Fruit fly (Drosophila melanogaster) whole organism, embryonic: ENCODE results near the gene Lmpt.

Experiments
- Asciz ChIP-seq: fragments of 200-800 bp; sonication (Bioruptor generic); optimal IDR thresholded peaks from 2 replicates; lab custom pipeline; 2017; ENCODE audit warnings: missing biosample characterization, mild to moderate bottlenecking, missing genetic modification characterization, missing genetic modification reagents
- CG10209 ChIP-seq: fragments of 200-800 bp; sonication (Bioruptor generic); optimal IDR thresholded peaks from 3 replicates; lab custom pipeline; 2017; ENCODE audit warnings: missing biosample characterization, mild to moderate bottlenecking, missing genetic modification characterization, missing genetic modification reagents
- CG10431 ChIP-seq: fragments of 200-800 bp; sonication (Bioruptor generic); optimal IDR thresholded peaks from 3 replicates; lab custom pipeline; 2018; ENCODE audit warnings: missing biosample characterization, mild to moderate bottlenecking, missing genetic modification characterization
- CG10543 ChIP-seq: fragments of 200-800 bp; sonication (Bioruptor generic); optimal IDR thresholded peaks from 3 replicates; lab custom pipeline; 2017; ENCODE audit warnings: missing biosample characterization, mild to moderate bottlenecking, missing genetic modification characterization, moderate library complexity
- CG12219 ChIP-seq: fragments of 200-800 bp; sonication (Bioruptor generic); optimal IDR thresholded peaks from 3 replicates; lab custom pipeline; 2018; ENCODE audit warnings: missing biosample characterization, mild to moderate bottlenecking, missing genetic modification characterization
- CG13775 ChIP-seq: fragments of 200-800 bp; sonication (Bioruptor generic); optimal IDR thresholded peaks from 3 replicates; lab custom pipeline; 2017; ENCODE audit warnings: missing biosample characterization, mild to moderate bottlenecking, missing genetic modification characterization
- CG14860 ChIP-seq: fragments of 200-800 bp; sonication (Bioruptor generic); IDR thresholded peaks from 3 replicates; pipeline ENCODE4 v1.3.6; 2022; ENCODE audit warnings: missing biosample characterization, missing genetic modification characterization; ENCODE audit not compliant: partially characterized antibody
- CG15514 ChIP-seq: fragments of 200-800 bp; sonication (Bioruptor generic); optimal IDR thresholded peaks from 3 replicates; lab custom pipeline; 2017; ENCODE audit warnings: missing biosample characterization, missing genetic modification characterization, mild to moderate bottlenecking, moderate library complexity, missing genetic modification reagents
- CG15601 ChIP-seq: fragments of 200-800 bp; sonication (Bioruptor generic); optimal IDR thresholded peaks from 3 replicates; lab custom pipeline; 2019; ENCODE audit warnings: missing biosample characterization, mild to moderate bottlenecking, missing genetic modification characterization, moderate library complexity
- CG1647 ChIP-seq: fragments of 200-800 bp; sonication (Bioruptor generic); optimal IDR thresholded peaks from 3 replicates; lab custom pipeline; 2016; ENCODE audit warnings: missing biosample characterization, missing genetic modification characterization
- CG16813 ChIP-seq: fragments of 200-800 bp; sonication (Bioruptor generic); IDR thresholded peaks from 3 replicates; pipeline ENCODE4 v1.3.6; 2022; ENCODE audit warnings: missing biosample characterization, missing genetic modification characterization; ENCODE audit not compliant: partially characterized antibody
- CG1832 ChIP-seq: fragments of 200-800 bp; sonication (Bioruptor generic); optimal IDR thresholded peaks from 2 replicates; lab custom pipeline; 2017; ENCODE audit warnings: missing biosample characterization, mild to moderate bottlenecking, missing genetic modification characterization, inconsistent platforms
- CG33213 ChIP-seq: fragments of 200-800 bp; sonication (Bioruptor generic); optimal IDR thresholded peaks from 3 replicates; lab custom pipeline; 2016; ENCODE audit warnings: missing biosample characterization, missing genetic modification characterization
- CG4328 ChIP-seq: fragments of 200-800 bp; sonication (Bioruptor generic); optimal IDR thresholded peaks from 3 replicates; lab custom pipeline; 2017; ENCODE audit warnings: missing biosample characterization, missing genetic modification reagents, missing genetic modification characterization
- CG7839 ChIP-seq: fragments of 200-800 bp; sonication (Bioruptor generic); optimal IDR thresholded peaks from 3 replicates; lab custom pipeline; 2018; ENCODE audit warnings: missing biosample characterization, mild to moderate bottlenecking, missing genetic modification characterization, moderate library complexity
- Chrac-16 ChIP-seq: fragments of 200-800 bp; sonication (Bioruptor generic); optimal IDR thresholded peaks from 3 replicates; lab custom pipeline; 2016; ENCODE audit warnings: missing biosample characterization, missing genetic modification characterization
- Dfd ChIP-seq, 2 experiments: fragments of >200 bp; optimal IDR thresholded peaks; 2 replicates each; lab custom pipeline; 2017; ENCODE audit warnings: missing biosample characterization in 2 of 2, missing genetic modification characterization in 2 of 2
- E2f2 ChIP-seq: fragments of 200-800 bp; sonication (Bioruptor generic); IDR thresholded peaks from 2 replicates; pipeline ENCODE4 v1.3.6; 2022; ENCODE audit warnings: missing biosample characterization, missing genetic modification characterization
- Ets97D ChIP-seq: fragments of 200-800 bp; sonication (Bioruptor generic); optimal IDR thresholded peaks from 3 replicates; lab custom pipeline; 2016; ENCODE audit warnings: missing biosample characterization, missing genetic modification characterization
- Hr51 ChIP-seq, 2 experiments: fragments of 200-800 bp; sonication (Bioruptor generic); optimal IDR thresholded peaks; 2 replicates in 1 of 2; 3 replicates in 1 of 2; lab custom pipeline; 2016 to 2018; ENCODE audit warnings: missing biosample characterization in 2 of 2, missing genetic modification characterization in 2 of 2, mild to moderate bottlenecking in 1 of 2, moderate library complexity in 1 of 2
- Lhr ChIP-seq: fragments of 200-800 bp; sonication (Bioruptor generic); optimal IDR thresholded peaks from 3 replicates; lab custom pipeline; 2017; ENCODE audit warnings: mild to moderate bottlenecking, missing biosample characterization, missing genetic modification reagents, missing genetic modification characterization
- MBD-R2 ChIP-seq: fragments of 200-800 bp; sonication (Bioruptor generic); IDR thresholded peaks from 2 replicates; pipeline ENCODE4 v1.3.6; 2022; ENCODE audit warnings: missing biosample characterization, missing genetic modification characterization
- MESR4 ChIP-seq: fragments of 200-800 bp; sonication (Bioruptor generic); optimal IDR thresholded peaks from 2 replicates; lab custom pipeline; 2018; ENCODE audit warnings: missing biosample characterization, mild to moderate bottlenecking, missing genetic modification characterization, moderate library complexity
- Max ChIP-seq: fragments of 200-800 bp; sonication (Bioruptor generic); optimal IDR thresholded peaks from 2 replicates; lab custom pipeline; 2016; ENCODE audit warnings: missing biosample characterization, mild to moderate bottlenecking, missing genetic modification characterization
- Med ChIP-seq: fragments of 200-800 bp; sonication (Bioruptor generic); peaks from one replicate; lab custom pipeline; 2016; ENCODE audit warnings: missing biosample characterization, missing genetic modification characterization, mild to moderate bottlenecking, inconsistent platforms, moderate library complexity
- Nf-YC ChIP-seq: fragments of 200-800 bp; optimal IDR thresholded peaks from 3 replicates; lab custom pipeline; 2019; ENCODE audit warnings: missing biosample characterization, mild to moderate bottlenecking, missing genetic modification characterization, moderate library complexity
- ase ChIP-seq: fragments of 200-800 bp; sonication (Bioruptor generic); IDR thresholded peaks from 3 replicates; pipeline ENCODE4 v1.3.6; 2022; ENCODE audit warnings: missing biosample characterization, missing genetic modification characterization
- corto ChIP-seq: fragments of 200-800 bp; sonication (Bioruptor generic); optimal IDR thresholded peaks from 2 replicates; lab custom pipeline; 2016; ENCODE audit warnings: missing biosample characterization, mild to moderate bottlenecking, missing genetic modification characterization, moderate library complexity
- crp ChIP-seq, 2 experiments: fragments of 200-800 bp; sonication (Bioruptor generic); optimal IDR thresholded peaks; 2 replicates in 1 of 2; 3 replicates in 1 of 2; lab custom pipeline; 2017; ENCODE audit warnings: missing biosample characterization in 2 of 2, missing genetic modification characterization in 2 of 2, mild to moderate bottlenecking in 1 of 2, moderate library complexity in 1 of 2
- dmrt11E ChIP-seq: fragments of 200-800 bp; sonication (Bioruptor generic); optimal IDR thresholded peaks from 3 replicates; lab custom pipeline; 2018; ENCODE audit warnings: missing biosample characterization, mild to moderate bottlenecking, missing genetic modification characterization, moderate library complexity
- en ChIP-seq: fragments of 200-800 bp; sonication (Bioruptor generic); optimal IDR thresholded peaks from 2 replicates; lab custom pipeline; 2016; ENCODE audit warnings: missing biosample characterization, missing genetic modification characterization
- exex ChIP-seq: fragments of 200-800 bp; sonication (Bioruptor generic); optimal IDR thresholded peaks from 4 replicates; lab custom pipeline; 2018; ENCODE audit warnings: missing biosample characterization, mild to moderate bottlenecking, missing genetic modification characterization, moderate library complexity
- fd3F ChIP-seq: fragments of 200-800 bp; sonication (Bioruptor generic); optimal IDR thresholded peaks from 2 replicates; lab custom pipeline; 2018; ENCODE audit warnings: missing biosample characterization, mild to moderate bottlenecking, missing genetic modification characterization, moderate library complexity
- fd64A ChIP-seq: fragments of 200-800 bp; sonication (Bioruptor generic); optimal IDR thresholded peaks from 3 replicates; lab custom pipeline; 2018; ENCODE audit warnings: missing biosample characterization, mild to moderate bottlenecking, missing genetic modification characterization
- gce ChIP-seq: fragments of 200-800 bp; sonication (Bioruptor generic); IDR thresholded peaks from 3 replicates; pipeline ENCODE4 v1.3.6; 2022; ENCODE audit warnings: missing biosample characterization, missing genetic modification characterization
- kni ChIP-seq: fragments of 200-800 bp; sonication (Bioruptor generic); optimal IDR thresholded peaks from 3 replicates; lab custom pipeline; 2017; ENCODE audit warnings: mild to moderate bottlenecking, missing biosample characterization, missing genetic modification reagents, missing genetic modification characterization
- lmd ChIP-seq: fragments of 200-800 bp; sonication (Bioruptor generic); IDR thresholded peaks from 2 replicates; pipeline ENCODE4 v1.3.6; 2022; ENCODE audit warnings: missing biosample characterization, missing genetic modification characterization
- nom ChIP-seq: fragments of 200-800 bp; sonication (Bioruptor generic); optimal IDR thresholded peaks from 2 replicates; lab custom pipeline; 2017; ENCODE audit warnings: missing biosample characterization, missing genetic modification characterization, mild to moderate bottlenecking, moderate library complexity, missing genetic modification reagents
- pb ChIP-seq: fragments of 200-800 bp; sonication (Bioruptor generic); optimal IDR thresholded peaks from 3 replicates; lab custom pipeline; 2016; ENCODE audit warnings: missing biosample characterization, missing genetic modification characterization
- prd ChIP-seq, 3 experiments: fragments of >200 bp in 2 of 3; fragments of 200-800 bp in 1 of 3; sonication (Bioruptor generic) in 1 of 3; optimal IDR thresholded peaks in 2 of 3; IDR thresholded peaks in 1 of 3; 2 replicates in 2 of 3; 3 replicates in 1 of 3; pipeline versions ENCODE4 v1.3.6 to Lab custom; 2017 to 2022; ENCODE audit warnings: missing biosample characterization in 1 of 3, missing genetic modification characterization in 1 of 3
- pros ChIP-seq: fragments of 200-800 bp; sonication (Bioruptor generic); optimal IDR thresholded peaks from 3 replicates; lab custom pipeline; 2019; ENCODE audit warnings: missing biosample characterization, mild to moderate bottlenecking, missing genetic modification characterization, moderate library complexity
- rib ChIP-seq: fragments of 200-800 bp; sonication (Bioruptor generic); IDR thresholded peaks from 2 replicates; pipeline ENCODE4 v1.3.6; 2022; ENCODE audit warnings: missing biosample characterization, missing genetic modification characterization
- row ChIP-seq: fragments of 200-800 bp; sonication (Bioruptor generic); IDR thresholded peaks from 3 replicates; pipeline ENCODE4 v1.3.6; 2022; ENCODE audit warnings: missing biosample characterization, missing genetic modification characterization
- schlank ChIP-seq: fragments of 200-800 bp; sonication (Bioruptor generic); optimal IDR thresholded peaks from 2 replicates; lab custom pipeline; 2018; ENCODE audit warnings: missing biosample characterization, mild to moderate bottlenecking, missing genetic modification characterization
- seq ChIP-seq: fragments of 200-800 bp; sonication (Bioruptor generic); IDR thresholded peaks from 2 replicates; pipeline ENCODE4 v1.3.6; 2022; ENCODE audit warnings: missing biosample characterization, missing genetic modification characterization
- toy ChIP-seq: fragments of 200-800 bp; sonication (Bioruptor generic); IDR thresholded peaks from 2 replicates; pipeline ENCODE4 v1.3.6; 2022; ENCODE audit warnings: missing biosample characterization, missing genetic modification characterization
- twi ChIP-seq: fragments of 200-800 bp; optimal IDR thresholded peaks from 2 replicates; lab custom pipeline; 2019; ENCODE audit warnings: missing biosample characterization, mild to moderate bottlenecking, missing genetic modification characterization, moderate library complexity
- unc-4 ChIP-seq: fragments of 200-800 bp; sonication (Bioruptor generic); IDR thresholded peaks from 2 replicates; pipeline ENCODE4 v1.3.6; 2022; ENCODE audit warnings: missing biosample characterization, missing genetic modification characterization; ENCODE audit not compliant: partially characterized antibody
- z ChIP-seq: fragments of 200-800 bp; sonication (Bioruptor generic); IDR thresholded peaks from 3 replicates; pipeline ENCODE4 v1.3.6; 2022; ENCODE audit warnings: missing biosample characterization, missing genetic modification characterization

Gene Lmpt

dm6 chr3L:16842087-16842567, 23.0 kb upstream of the Lmpt start, which contains the start of gene TSG101 (continued):
- TF ChIP-seq prd (optimal IDR thresholded peaks at IDR 0.05; lab: Kevin White, UChicago) (no peak), prd (GFP tag; IDR thresholded peaks at IDR 0.05; lab: Robert Waterston, UW) (no peak), CG33213 (GFP tag; lab: Kevin White, UChicago) (peak; percentile 34), CG12219 (GFP tag; lab: Kevin White, UChicago) (no peak), nom (GFP tag; lab: Kevin White, UChicago) (no peak), crp (GFP tag; optimal IDR thresholded peaks at IDR 0.05; lab: Kevin White, UChicago) (no peak), Hr51 (GFP tag; optimal IDR thresholded peaks at IDR 0.05; lab: Kevin White, UChicago) (no peak), CG10431 (GFP tag; lab: Kevin White, UChicago) (no peak), rib (GFP tag; lab: Robert Waterston, UW) (no peak), ase (no peak), CG10209 (GFP tag; lab: Kevin White, UChicago) (no peak), fd64A (GFP tag; lab: Kevin White, UChicago) (no peak), lmd (no peak), corto (no peak), Dfd (GFP tag; optimal IDR thresholded peaks at IDR 0.05; lab: Kevin White, UChicago) (no peak), seq (GFP tag; lab: Robert Waterston, UW) (no peak), Asciz (GFP tag; lab: Kevin White, UChicago) (no peak), E2f2 (GFP tag; lab: Robert Waterston, UW) (peak; percentile 22; the same call in 1 of the 2 replicates), kni (GFP tag; lab: Kevin White, UChicago) (no peak), CG13775 (no peak), toy (no peak), MESR4 (GFP tag; lab: Kevin White, UChicago) (no peak), exex (no peak), row (GFP tag; lab: Robert Waterston, UW) (peak; percentile 44), z (GFP tag; lab: Robert Waterston, UW) (no peak), dmrt11E (tag; lab: Kevin White, UChicago) (no peak), CG1832 (GFP tag; lab: Kevin White, UChicago) (no peak), fd3F (GFP tag; lab: Kevin White, UChicago) (no peak), Med (GFP tag; lab: Kevin White, UChicago) (peak; percentile 41), CG15514 (GFP tag; lab: Kevin White, UChicago) (peak; percentile 43), twi (tag; lab: Kevin White, UChicago) (no peak), CG1647 (GFP tag; lab: Kevin White, UChicago) (no peak), schlank (tag; lab: Kevin White, UChicago) (no peak), Max (GFP tag; lab: Kevin White, UChicago) (no peak), Chrac-16 (GFP tag; lab: Kevin White, UChicago) (no peak), CG10543 (GFP tag; lab: Kevin White, UChicago) (no peak), en (GFP tag; lab: Kevin White, UChicago) (no peak), CG4328 (GFP tag; lab: Kevin White, UChicago) (no peak), CG16813 (GFP tag; lab: Robert Waterston, UW) (peak; percentile 51), gce (no peak), unc-4 (peak; percentile 61; the same call in 1 of the 2 replicates), MBD-R2 (GFP tag; lab: Robert Waterston, UW) (peak; percentile 58; the same call in 1 of the 2 replicates), Ets97D (peak; percentile 27), CG15601 (tag; lab: Kevin White, UChicago) (peak; percentile 5), pb (GFP tag; lab: Kevin White, UChicago) (no peak), CG14860 (GFP tag; lab: Robert Waterston, UW) (0 out of 3 replicates have a peak, but pooled peaks have one; percentile 21), pros (GFP tag; lab: Kevin White, UChicago) (no peak), Nf-YC (tag; lab: Kevin White, UChicago) (peak; percentile 16), Lhr (GFP tag; lab: Kevin White, UChicago) (peak; percentile 61), CG7839 (no peak)
